Worm (Caenorhabditis elegans) whole organism, L4 larva: ENCODE results near the gene T14G8.3.

Experiments used
- F37D6.2 ChIP-seq: sonication (generic microtip); optimal IDR thresholded peaks from 2 replicates; lab custom pipeline; 2016; ENCODE audit warnings: mild to moderate bottlenecking, missing genetic modification characterization, missing compliant biosample characterization
- T26A8.4 ChIP-seq: fragments of 200-800 bp; sonication (Bioruptor generic); IDR thresholded peaks from 2 replicates; pipeline ENCODE4 v1.3.6; 2022; ENCODE audit warnings: missing genetic modification characterization, missing compliant biosample characterization
- Y48G9A.11 ChIP-seq: fragments of 200-800 bp; sonication (Bioruptor generic); IDR thresholded peaks from 2 replicates; pipeline ENCODE4 v1.3.6; 2022; ENCODE audit warnings: missing genetic modification reagents, missing genetic modification characterization, missing compliant biosample characterization
- ZK546.5 ChIP-seq, 2 experiments: sonication (generic microtip); optimal IDR thresholded peaks; 2 replicates each; lab custom pipeline; 2017; ENCODE audit warnings: missing biosample characterization in 2 of 2, missing genetic modification characterization in 2 of 2
- aha-1 ChIP-seq: fragments of 150-350 bp; peaks from one replicate; lab custom pipeline; 2014; ENCODE audit warnings: missing biosample characterization, missing genetic modification characterization
- arid-1 ChIP-seq: fragments of 200-800 bp; sonication (Bioruptor generic); conservative IDR thresholded peaks from 2 replicates; pipeline ENCODE4 v1.3.6; 2022; ENCODE audit warnings: missing genetic modification reagents, missing genetic modification characterization, missing compliant biosample characterization
- ceh-44 ChIP-seq: fragments of 200-800 bp; sonication (Bioruptor generic); IDR thresholded peaks from 2 replicates; pipeline ENCODE4 v1.3.6; 2022; ENCODE audit warnings: missing genetic modification reagents, missing genetic modification characterization, missing compliant biosample characterization
- ceh-82 ChIP-seq: sonication (generic microtip); optimal IDR thresholded peaks from 2 replicates; lab custom pipeline; 2017; ENCODE audit warnings: missing biosample characterization, missing genetic modification characterization
- daf-12 ChIP-seq: fragments of 150-350 bp; optimal IDR thresholded peaks from 2 replicates; lab custom pipeline; 2014; ENCODE audit warnings: missing biosample characterization, missing genetic modification reagents, missing genetic modification characterization
- daf-19 ChIP-seq: fragments of 200-800 bp; sonication (Bioruptor generic); conservative IDR thresholded peaks from 2 replicates; pipeline ENCODE4 v1.3.6; 2022; ENCODE audit warnings: missing genetic modification characterization, missing compliant biosample characterization
- daf-8 ChIP-seq: fragments of 200-800 bp; sonication (Bioruptor generic); IDR thresholded peaks from 2 replicates; pipeline ENCODE4 v1.3.6; 2022; ENCODE audit warnings: missing genetic modification characterization, missing compliant biosample characterization
- dmd-8 ChIP-seq: fragments of 200-800 bp; sonication (Bioruptor generic); IDR thresholded peaks from 2 replicates; pipeline ENCODE4 v1.3.6; 2022; ENCODE audit warnings: missing genetic modification characterization, missing compliant biosample characterization
- duxl-1 ChIP-seq: sonication (generic microtip); optimal IDR thresholded peaks from 2 replicates; lab custom pipeline; 2016; ENCODE audit warnings: mild to moderate bottlenecking, missing genetic modification characterization, moderate library complexity, missing compliant biosample characterization; ENCODE audit not compliant: poor library complexity
- dve-1 ChIP-seq: sonication (generic microtip); optimal IDR thresholded peaks from 2 replicates; lab custom pipeline; 2017; ENCODE audit warnings: antibody characterized with exemption, mild to moderate bottlenecking, missing genetic modification characterization, missing compliant biosample characterization; ENCODE audit not compliant: insufficient read depth
- egl-43 ChIP-seq: fragments of 200-800 bp; sonication (Bioruptor generic); IDR thresholded peaks from 2 replicates; pipeline ENCODE4 v1.3.6; 2022; ENCODE audit warnings: missing genetic modification reagents, missing genetic modification characterization, missing compliant biosample characterization
- hmg-1.1 ChIP-seq: fragments of 200-800 bp; sonication (Bioruptor generic); IDR thresholded peaks from 2 replicates; pipeline ENCODE4 v1.3.6; 2022; ENCODE audit warnings: missing genetic modification reagents, missing genetic modification characterization, missing compliant biosample characterization
- lim-7 ChIP-seq: fragments of 200-800 bp; sonication (Bioruptor generic); IDR thresholded peaks from 2 replicates; pipeline ENCODE4 v1.3.6; 2022; ENCODE audit warnings: missing genetic modification characterization, missing compliant biosample characterization
- lin-15B ChIP-seq: fragments of 150-350 bp; sonication (generic microtip); optimal IDR thresholded peaks from 3 replicates; lab custom pipeline; 2014; ENCODE audit warnings: missing biosample characterization, missing genetic modification characterization
- lin-38 ChIP-seq: fragments of 200-800 bp; sonication (Bioruptor generic); IDR thresholded peaks from 2 replicates; pipeline ENCODE4 v1.3.6; 2022; ENCODE audit warnings: missing genetic modification reagents, missing genetic modification characterization, missing compliant biosample characterization
- lir-3 ChIP-seq: sonication (generic microtip); optimal IDR thresholded peaks from 2 replicates; lab custom pipeline; 2016; ENCODE audit warnings: mild to moderate bottlenecking, missing genetic modification characterization, missing compliant biosample characterization
- madf-5 ChIP-seq, 2 experiments: fragments of 200-800 bp; sonication (Bioruptor generic); IDR thresholded peaks; 2 replicates each; pipeline ENCODE4 v1.3.6; 2022; ENCODE audit warnings: missing compliant biosample characterization in 2 of 2, missing genetic modification characterization in 2 of 2
- mes-2 ChIP-seq: sonication (generic microtip); optimal IDR thresholded peaks from 2 replicates; lab custom pipeline; 2016; ENCODE audit warnings: missing genotype, mild to moderate bottlenecking, missing genetic modification characterization, missing compliant biosample characterization; ENCODE audit not compliant: poor library complexity, severe bottlenecking
- mxl-2 ChIP-seq: fragments of 200-800 bp; sonication (Bioruptor generic); conservative IDR thresholded peaks from 2 replicates; pipeline ENCODE4 v1.3.6; 2022; ENCODE audit warnings: missing genetic modification reagents, missing genetic modification characterization, missing compliant biosample characterization
- mxl-3 ChIP-seq: fragments of 200-800 bp; sonication (Bioruptor generic); optimal IDR thresholded peaks from 2 replicates; lab custom pipeline; 2018; ENCODE audit warnings: mild to moderate bottlenecking, missing genetic modification characterization, missing compliant biosample characterization
- nhr-10 ChIP-seq: fragments of 150-350 bp; optimal IDR thresholded peaks from 2 replicates; lab custom pipeline; 2014; ENCODE audit warnings: missing biosample characterization, missing genetic modification characterization
- nhr-41 ChIP-seq: fragments of 200-800 bp; sonication (Bioruptor generic); IDR thresholded peaks from 2 replicates; pipeline ENCODE4 v1.3.6; 2022; ENCODE audit warnings: missing genetic modification reagents, missing genetic modification characterization, missing compliant biosample characterization
- nhr-77 ChIP-seq: fragments of 150-350 bp; optimal IDR thresholded peaks from 2 replicates; lab custom pipeline; 2014; ENCODE audit warnings: missing biosample characterization, missing genetic modification characterization
- pha-4 ChIP-seq, 2 experiments: fragments of 150-350 bp in 1 of 2; fragments of 200-800 bp in 1 of 2; sonication (Bioruptor generic) in 1 of 2; IDR thresholded peaks in 1 of 2; optimal IDR thresholded peaks in 1 of 2; 2 replicates each; pipeline versions ENCODE4 v1.3.6 to Lab custom; 2014 to 2022; ENCODE audit warnings: missing genetic modification characterization in 2 of 2, missing genetic modification reagents in 2 of 2, missing biosample characterization in 1 of 2, missing compliant biosample characterization in 1 of 2
- rbr-2 ChIP-seq: sonication (generic microtip); optimal IDR thresholded peaks from 2 replicates; lab custom pipeline; 2016; ENCODE audit warnings: missing genotype, missing genetic modification characterization, missing compliant biosample characterization
- saeg-2 ChIP-seq: fragments of 200-800 bp; sonication (Bioruptor generic); IDR thresholded peaks from 2 replicates; pipeline ENCODE4 v1.3.6; 2022; ENCODE audit warnings: missing genetic modification reagents, missing genetic modification characterization, missing compliant biosample characterization
- sdz-12 ChIP-seq: fragments of 200-800 bp; sonication (Bioruptor generic); optimal IDR thresholded peaks from 2 replicates; lab custom pipeline; 2018; ENCODE audit warnings: mild to moderate bottlenecking, missing genetic modification characterization, missing compliant biosample characterization
- set-16 ChIP-seq: fragments of 200-800 bp; sonication (Bioruptor generic); IDR thresholded peaks from 2 replicates; pipeline ENCODE4 v1.3.6; 2022; ENCODE audit warnings: missing genetic modification reagents, missing genetic modification characterization, missing compliant biosample characterization
- snpc-1.2 ChIP-seq: fragments of 200-800 bp; sonication (Bioruptor generic); IDR thresholded peaks from 2 replicates; pipeline ENCODE4 v1.3.6; 2022; ENCODE audit warnings: missing genetic modification reagents, missing genetic modification characterization, missing compliant biosample characterization
- tag-97 ChIP-seq: fragments of 200-800 bp; sonication (Bioruptor generic); IDR thresholded peaks from 2 replicates; pipeline ENCODE4 v1.3.6; 2022; ENCODE audit warnings: missing genetic modification characterization, missing compliant biosample characterization
- tra-1 ChIP-seq: fragments of 200-800 bp; sonication (Bioruptor generic); IDR thresholded peaks from 2 replicates; pipeline ENCODE4 v1.3.6; 2022; ENCODE audit warnings: missing genetic modification reagents, missing genetic modification characterization, missing compliant biosample characterization
- unc-130 ChIP-seq: sonication (generic microtip); optimal IDR thresholded peaks from 2 replicates; lab custom pipeline; 2016; ENCODE audit warnings: missing genetic modification reagents, missing genetic modification characterization, missing compliant biosample characterization
- vab-7 ChIP-seq: fragments of 200-800 bp; sonication (Bioruptor generic); IDR thresholded peaks from 2 replicates; pipeline ENCODE4 v1.3.6; 2022; ENCODE audit warnings: missing genetic modification reagents, missing genetic modification characterization, missing compliant biosample characterization
- zfp-2 ChIP-seq: sonication (generic microtip); optimal IDR thresholded peaks from 2 replicates; lab custom pipeline; 2016; ENCODE audit warnings: mild to moderate bottlenecking, missing genetic modification characterization, missing compliant biosample characterization

T14G8.3 gene

DNA sequence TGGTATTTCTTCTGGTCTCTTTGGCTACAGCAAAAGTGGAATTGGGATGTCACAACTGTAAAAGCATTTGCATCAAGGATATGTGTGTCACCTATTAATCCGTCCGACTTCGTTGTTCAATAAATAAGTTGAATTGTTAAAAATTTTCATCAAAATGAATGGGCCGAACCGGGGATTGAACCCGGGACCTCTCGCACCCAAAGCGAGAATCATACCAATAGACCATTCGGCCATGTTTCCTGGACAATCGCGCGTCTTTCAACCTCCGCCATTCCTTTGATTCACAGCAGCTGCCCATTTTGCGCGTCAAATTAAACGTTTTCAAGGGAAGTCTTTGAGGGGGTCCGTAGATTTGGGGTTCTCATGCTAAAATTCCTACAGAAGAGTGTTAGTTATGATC lies 6.4 kb upstream of the T14G8.3 start:
- TF ChIP-seq ceh-44 (GFP tag; lab: Robert Waterston, UW) = 0 out of 2 replicates have a peak, but pooled peaks have one; percentile 46
- no peak for TF ChIP-seq nhr-10 (tag; lab: Kevin White, UChicago)
- TF ChIP-seq T26A8.4 (GFP tag; lab: Robert Waterston, UW) = peak; percentile 26; the same call in 1 of the 2 replicates
- peak; percentile 56 for TF ChIP-seq lin-38 (GFP tag; lab: Robert Waterston, UW)
- no peak for TF ChIP-seq ZK546.5 (tag; optimal IDR thresholded peaks at IDR 0.05; lab: Kevin White, UChicago)
- no peak for TF ChIP-seq zfp-2 (tag; lab: Kevin White, UChicago)
- peak; percentile 70 for TF ChIP-seq dmd-8 (GFP tag; lab: Robert Waterston, UW)
- no peak for TF ChIP-seq mxl-3 (GFP tag; lab: Kevin White, UChicago)
- peak; percentile 87 for TF ChIP-seq aha-1 (tag; lab: Kevin White, UChicago)
- TF ChIP-seq mxl-2 (GFP tag; lab: Robert Waterston, UW) = no peak
- no peak for TF ChIP-seq unc-130 (GFP tag; lab: Kevin White, UChicago)
- TF ChIP-seq madf-5 (GFP tag; IDR thresholded peaks at IDR 0.05; lab: Robert Waterston, UW) = peak; percentile 34 to 62; a peak in 1 of 4 replicates
- peak; percentile 17 for TF ChIP-seq lir-3 (tag; lab: Kevin White, UChicago)
- 0 out of 2 replicates have a peak, but pooled peaks have one; percentile 18 for TF ChIP-seq nhr-41 (GFP tag; lab: Robert Waterston, UW)
- peak; percentile 78 for TF ChIP-seq lim-7 (GFP tag; lab: Robert Waterston, UW)
- peak; percentile 33 for TF ChIP-seq mes-2 (tag; lab: Kevin White, UChicago)
- TF ChIP-seq snpc-1.2 (GFP tag; lab: Robert Waterston, UW) = peak; percentile 78
- no peak for TF ChIP-seq sdz-12
- peak; percentile 76 for TF ChIP-seq egl-43 (GFP tag; lab: Robert Waterston, UW)
- no peak for TF ChIP-seq ceh-82 (tag; lab: Kevin White, UChicago)
- TF ChIP-seq duxl-1 (tag; lab: Kevin White, UChicago) = peak; percentile 29
- TF ChIP-seq Y48G9A.11 = 0 out of 2 replicates have a peak, but pooled peaks have one; percentile 15
- peak; percentile 32; the same call in 1 of the 2 replicates for TF ChIP-seq vab-7
- TF ChIP-seq set-16 = no peak
- TF ChIP-seq rbr-2 (tag; lab: Kevin White, UChicago) = no peak
- peak; percentile 27; the same call in 1 of the 2 replicates for TF ChIP-seq arid-1 (GFP tag; lab: Robert Waterston, UW)
- TF ChIP-seq tra-1 (GFP tag; lab: Robert Waterston, UW) = 0 out of 2 replicates have a peak, but pooled peaks have one; percentile 31

DNA sequence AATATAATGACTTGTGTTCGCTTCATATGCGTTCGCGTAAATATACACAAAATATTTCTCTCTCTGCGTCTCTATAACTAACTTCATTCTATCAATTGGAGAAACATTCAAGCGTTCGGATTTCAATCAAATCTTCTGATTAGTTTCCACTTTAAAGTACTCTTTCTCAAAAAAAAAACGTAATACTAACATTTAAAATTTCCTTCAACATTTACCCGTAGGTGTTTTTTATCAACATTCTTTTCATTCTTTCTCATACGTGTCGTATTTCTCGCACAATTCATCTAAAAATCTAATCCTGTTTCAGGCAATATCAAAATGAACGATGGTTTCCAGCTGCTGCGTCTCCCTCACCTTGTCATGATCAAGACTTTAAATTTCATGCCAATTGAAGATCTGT lies 3.3 kb upstream of the T14G8.3 start, which contains the start of gene T14G8.2:
T14G8.2 (plus strand) TSS at position 301 of the 400 bp plus-strand sequence.
- TF ChIP-seq nhr-41 (GFP tag; lab: Robert Waterston, UW) (no peak), tra-1 (GFP tag; lab: Robert Waterston, UW) (no peak), hmg-1.1 (GFP tag; lab: Robert Waterston, UW) (no peak), lin-15B (tag; lab: Kevin White, UChicago) (no peak), mxl-3 (GFP tag; lab: Kevin White, UChicago) (no peak), F37D6.2 (no peak), daf-8 (no peak), saeg-2 (no peak), dmd-8 (GFP tag; lab: Robert Waterston, UW) (no peak), nhr-77 (tag; lab: Kevin White, UChicago) (no peak), daf-19 (GFP tag; lab: Robert Waterston, UW) (no peak), daf-12 (no peak)
- TF ChIP-seq, all 104 proteins: peak for 0

- no peak for TF ChIP-seq T26A8.4 (GFP tag; lab: Robert Waterston, UW)
- no peak for TF ChIP-seq pha-4 (GFP tag; IDR thresholded peaks at IDR 0.05; lab: Robert Waterston, UW)
- TF ChIP-seq pha-4 (tag; optimal IDR thresholded peaks at IDR 0.05; lab: Kevin White, UChicago) = no peak
- no peak for TF ChIP-seq dmd-8 (GFP tag; lab: Robert Waterston, UW)
- TF ChIP-seq ceh-82 (tag; lab: Kevin White, UChicago) = no peak
- peak; percentile 95 for TF ChIP-seq aha-1 (tag; lab: Kevin White, UChicago)
- no peak for TF ChIP-seq daf-12
- no peak for TF ChIP-seq dve-1 (tag; lab: Kevin White, UChicago)
- TF ChIP-seq tag-97 (GFP tag; lab: Robert Waterston, UW) = 0 out of 2 replicates have a peak, but pooled peaks have one; percentile 24
- TF ChIP-seq nhr-10 (tag; lab: Kevin White, UChicago) = no peak
- TF ChIP-seq, all 104 proteins: peak for 2
These were observed 1.5 kb downstream of the T14G8.3 start, which contains the start of gene T14G8.6 for ce11 chrX:12862509-12862908. TSS of gene T14G8.6 (minus strand) at chrX:12862846.
